Fruit fly (Drosophila melanogaster): ENCODE data around the gene HP1D3csd.

Gene HP1D3csd

dm6 chrX:19208014-19208413 lies 18.0 kb downstream of the HP1D3csd start, which contains the start of gene Ulp1 (continued):
- TF ChIP-seq dpn (GFP tag; optimal IDR thresholded peaks at IDR 0.05) (peak in 1 of 2 experiments; percentile 42), chinmo (GFP tag; IDR thresholded peaks at IDR 0.05; ENCODE audit: partially characterized antibody) (no peak), CG6689 (GFP tag; IDR thresholded peaks at IDR 0.05) (no peak), CG1792 (GFP tag; optimal IDR thresholded peaks at IDR 0.05) (no peak), CG7357 (GFP tag; IDR thresholded peaks at IDR 0.05) (no peak), Bgb (GFP tag; IDR thresholded peaks at IDR 0.05; ENCODE audit: partially characterized antibody) (peak; percentile 55), Fer3 (tag; optimal IDR thresholded peaks at IDR 0.05) (no peak), Ets65A (GFP tag) (peak; percentile 60), CG2889 (GFP tag; IDR thresholded peaks at IDR 0.05) (no peak), pzg (GFP tag; optimal IDR thresholded peaks at IDR 0.05) (peak; percentile 91), CG8359 (GFP tag; optimal IDR thresholded peaks at IDR 0.05; ENCODE audit: borderline replicate concordance) (no peak), CG10979 (tag; optimal IDR thresholded peaks at IDR 0.05) (no peak), CG34224 (GFP tag; IDR thresholded peaks at IDR 0.05; ENCODE audit: partially characterized antibody) (peak; percentile 17; the same call in 1 of the 3 replicates), toy (GFP tag; IDR thresholded peaks at IDR 0.05) (no peak), Rfx (GFP tag; IDR thresholded peaks at IDR 0.05) (peak; percentile 34), CG11723 (GFP tag; optimal IDR thresholded peaks at IDR 0.05) (no peak), CG6765 (GFP tag; optimal IDR thresholded peaks at IDR 0.05) (no peak), cwo (GFP tag; optimal IDR thresholded peaks at IDR 0.05) (no peak), CG2129 (GFP tag; IDR thresholded peaks at IDR 0.05; ENCODE audit: partially characterized antibody) (no peak), wdn (GFP tag; IDR thresholded peaks at IDR 0.05) (no peak), CG11085 (GFP tag; IDR thresholded peaks at IDR 0.05) (no peak), dimm (GFP tag; IDR thresholded peaks at IDR 0.05) (no peak), CG11456 (GFP tag; IDR thresholded peaks at IDR 0.05) (0 out of 3 replicates have a peak, but pooled peaks have one; percentile 59), Elba2 (GFP tag; optimal IDR thresholded peaks at IDR 0.05) (peak; percentile 7), Ptx1 (GFP tag; IDR thresholded peaks at IDR 0.05) (no peak), crol (GFP tag; IDR thresholded peaks at IDR 0.05) (no peak), phol (tag; optimal IDR thresholded peaks at IDR 0.05) (peak; percentile 37), Awh (GFP tag; IDR thresholded peaks at IDR 0.05) (no peak), Ravus (GFP tag; IDR thresholded peaks at IDR 0.05) (no peak), Aef1 (GFP tag; IDR thresholded peaks at IDR 0.05) (no peak), CG17186 (GFP tag; optimal IDR thresholded peaks at IDR 0.05) (peak; percentile 52), pum (GFP tag; optimal IDR thresholded peaks at IDR 0.05) (no peak), CG4617 (GFP tag; optimal IDR thresholded peaks at IDR 0.05; ENCODE audit: borderline replicate concordance) (peak; percentile 83), Sry-δ (GFP tag; optimal IDR thresholded peaks at IDR 0.05) (peak; percentile 69), CG14667 (GFP tag; IDR thresholded peaks at IDR 0.05) (no peak), HmgZ (tag; optimal IDR thresholded peaks at IDR 0.05) (peak; percentile 70), CG30020 (tag; optimal IDR thresholded peaks at IDR 0.05) (peak; percentile 40), ci (GFP tag; IDR thresholded peaks at IDR 0.05) (0 out of 3 replicates have a peak, but pooled peaks have one; percentile 32), odd (GFP tag; optimal IDR thresholded peaks at IDR 0.05) (no peak), luna (GFP tag; optimal IDR thresholded peaks at IDR 0.05) (peak; percentile 10), Xbp1 (GFP tag; optimal IDR thresholded peaks at IDR 0.05) (peak; percentile 13), dati (GFP tag; IDR thresholded peaks at IDR 0.05) (no peak), Asciz (GFP tag; optimal IDR thresholded peaks at IDR 0.05) (no peak), bigmax (GFP tag; optimal IDR thresholded peaks at IDR 0.05) (no peak), so (GFP tag; IDR thresholded peaks at IDR 0.05) (no peak), trem (tag; optimal IDR thresholded peaks at IDR 0.05) (peak; percentile 58), Hr51 (GFP tag; optimal IDR thresholded peaks at IDR 0.05) (peak in 1 of 2 experiments; percentile 14), CG32772 (GFP tag; IDR thresholded peaks at IDR 0.05) (no peak), CG17829 (tag; optimal IDR thresholded peaks at IDR 0.05) (peak; percentile 57), Hsf (GFP tag; optimal IDR thresholded peaks at IDR 0.05) (no peak), eyg (GFP tag; optimal IDR thresholded peaks at IDR 0.05) (no peak)
